Worm (Caenorhabditis elegans) whole organism, L1 larva: ENCODE results near the gene C49F5.6.
"Not testable (repeated sequence)": the region's sequence is repeated elsewhere in the genome, so short reads cannot be mapped to it uniquely, and the experiment has no call there.

Experiments used
- C16A3.4 ChIP-seq: fragments of 150-350 bp; optimal IDR thresholded peaks from 2 replicates; lab custom pipeline; 2014; ENCODE audit warnings: missing biosample characterization, missing genetic modification characterization
- F16B12.6 ChIP-seq: fragments of 150-350 bp; optimal IDR thresholded peaks from 2 replicates; lab custom pipeline; 2014; ENCODE audit warnings: missing biosample characterization, missing genetic modification characterization
- aha-1 ChIP-seq: fragments of 150-350 bp; optimal IDR thresholded peaks from 2 replicates; lab custom pipeline; 2014; ENCODE audit warnings: missing biosample characterization, missing genetic modification characterization
- ama-1 ChIP-seq: fragments of 150-350 bp; optimal IDR thresholded peaks from 2 replicates; lab custom pipeline; 2014
- blmp-1 ChIP-seq: fragments of 150-350 bp; optimal IDR thresholded peaks from 2 replicates; lab custom pipeline; 2014; ENCODE audit warnings: missing biosample characterization, missing genetic modification characterization
- ceh-63 ChIP-seq: fragments of 200-800 bp; sonication (Bioruptor generic); optimal IDR thresholded peaks from 2 replicates; lab custom pipeline; 2018; ENCODE audit warnings: mild to moderate bottlenecking, missing genetic modification characterization, missing compliant biosample characterization
- ces-1 ChIP-seq: fragments of 150-350 bp; optimal IDR thresholded peaks from 2 replicates; lab custom pipeline; 2014; ENCODE audit warnings: missing biosample characterization, missing genetic modification reagents, missing genetic modification characterization
- dsc-1 ChIP-seq: sonication (generic microtip); optimal IDR thresholded peaks from 2 replicates; lab custom pipeline; 2016; ENCODE audit warnings: mild to moderate bottlenecking, missing genetic modification characterization, missing compliant biosample characterization
- egl-13 ChIP-seq: sonication (generic microtip); optimal IDR thresholded peaks from 2 replicates; lab custom pipeline; 2016; ENCODE audit warnings: missing genotype, missing genetic modification reagents, missing genetic modification characterization, missing compliant biosample characterization
- elt-2 ChIP-seq: sonication (generic microtip); optimal IDR thresholded peaks from 2 replicates; lab custom pipeline; 2016; ENCODE audit warnings: missing genetic modification characterization, mild to moderate bottlenecking, inconsistent platforms, missing compliant biosample characterization, missing genetic modification reagents
- elt-3 ChIP-seq, 6 experiments: fragments of 150-350 bp in 1 of 6; sonication (generic microtip); optimal IDR thresholded peaks; 2 replicates each; lab custom pipeline; 2017 to 2018; ENCODE audit warnings: missing biosample characterization in 6 of 6, missing genetic modification characterization in 6 of 6, inconsistent platforms in 1 of 6
- ets-5 ChIP-seq: fragments of 200-800 bp; sonication (Bioruptor generic); IDR thresholded peaks from 2 replicates; pipeline ENCODE4 v1.3.6; 2022; ENCODE audit warnings: missing genetic modification characterization, missing compliant biosample characterization
- grh-1 ChIP-seq: fragments of 200-800 bp; sonication (Bioruptor generic); IDR thresholded peaks from 2 replicates; pipeline ENCODE4 v1.3.6; 2022; ENCODE audit warnings: missing genetic modification reagents, missing genetic modification characterization, missing compliant biosample characterization
- hlh-4 ChIP-seq: sonication (generic microtip); optimal IDR thresholded peaks from 2 replicates; lab custom pipeline; 2016; ENCODE audit warnings: mild to moderate bottlenecking, missing genetic modification characterization, missing compliant biosample characterization
- irx-1 ChIP-seq: sonication (generic microtip); optimal IDR thresholded peaks from 2 replicates; lab custom pipeline; 2016; ENCODE audit warnings: missing genetic modification characterization, missing compliant biosample characterization
- lin-14 ChIP-seq: fragments of 200-800 bp; sonication (Bioruptor generic); optimal IDR thresholded peaks from 2 replicates; lab custom pipeline; 2018; ENCODE audit warnings: mild to moderate bottlenecking, missing genetic modification characterization, moderate library complexity, missing compliant biosample characterization
- lin-15B ChIP-seq: fragments of 150-350 bp; sonication (generic microtip); optimal IDR thresholded peaks from 3 replicates; lab custom pipeline; 2014; ENCODE audit warnings: missing biosample characterization, missing genetic modification characterization
- lin-39 ChIP-seq: fragments of 150-350 bp; optimal IDR thresholded peaks from 2 replicates; lab custom pipeline; 2014; ENCODE audit warnings: missing biosample characterization, missing genetic modification reagents, missing genetic modification characterization
- lsy-2 ChIP-seq, 2 experiments: fragments of 150-350 bp; optimal IDR thresholded peaks; 2 replicates each; lab custom pipeline; 2014; ENCODE audit warnings: missing biosample characterization in 2 of 2, missing genetic modification characterization in 2 of 2
- mef-2 ChIP-seq: fragments of 150-350 bp; optimal IDR thresholded peaks from 2 replicates; lab custom pipeline; 2014; ENCODE audit warnings: missing biosample characterization, missing genetic modification characterization
- nhr-19 ChIP-seq: fragments of 200-800 bp; sonication (Bioruptor generic); conservative IDR thresholded peaks from 2 replicates; pipeline ENCODE4 v1.3.6; 2022; ENCODE audit warnings: missing genetic modification characterization, missing compliant biosample characterization
- nhr-237 ChIP-seq: fragments of 150-350 bp; optimal IDR thresholded peaks from 2 replicates; lab custom pipeline; 2014; ENCODE audit warnings: missing biosample characterization, missing genetic modification characterization
- nhr-77 ChIP-seq: fragments of 150-350 bp; optimal IDR thresholded peaks from 2 replicates; lab custom pipeline; 2014; ENCODE audit warnings: missing biosample characterization, missing genetic modification characterization
- nhr-85 ChIP-seq: sonication (generic microtip); peaks from one replicate; lab custom pipeline; 2016; ENCODE audit warnings: missing genetic modification characterization, inconsistent platforms, missing compliant biosample characterization
- nhr-90 ChIP-seq: sonication (generic microtip); optimal IDR thresholded peaks from 2 replicates; lab custom pipeline; 2016; ENCODE audit warnings: mild to moderate bottlenecking, missing genetic modification characterization, missing compliant biosample characterization; ENCODE audit not compliant: poor library complexity
- snu-23 ChIP-seq: sonication (generic microtip); optimal IDR thresholded peaks from 2 replicates; lab custom pipeline; 2016; ENCODE audit warnings: missing genetic modification characterization, missing compliant biosample characterization
- sptf-1 ChIP-seq: fragments of 150-350 bp; optimal IDR thresholded peaks from 2 replicates; lab custom pipeline; 2014; ENCODE audit warnings: missing biosample characterization, missing genetic modification characterization
- swsn-7 ChIP-seq: sonication (generic microtip); optimal IDR thresholded peaks from 2 replicates; lab custom pipeline; 2016; ENCODE audit warnings: missing genetic modification characterization, missing compliant biosample characterization
- tlp-1 ChIP-seq: fragments of 150-350 bp; optimal IDR thresholded peaks from 2 replicates; lab custom pipeline; 2014; ENCODE audit warnings: missing biosample characterization, missing genetic modification characterization
- unc-130 ChIP-seq: fragments of 150-350 bp; optimal IDR thresholded peaks from 2 replicates; lab custom pipeline; 2017; ENCODE audit warnings: missing biosample characterization, missing genetic modification characterization, inconsistent platforms
- unc-62 ChIP-seq: fragments of 150-350 bp; optimal IDR thresholded peaks from 2 replicates; lab custom pipeline; 2014; ENCODE audit warnings: missing biosample characterization, missing genetic modification reagents, missing genetic modification characterization
- unc-98 ChIP-seq: fragments of 200-800 bp; sonication (Bioruptor generic); IDR thresholded peaks from 2 replicates; pipeline ENCODE4 v1.3.6; 2022; ENCODE audit warnings: missing genetic modification characterization, missing compliant biosample characterization
- zag-1 ChIP-seq: fragments of 150-350 bp; optimal IDR thresholded peaks from 2 replicates; lab custom pipeline; 2014; ENCODE audit warnings: missing biosample characterization, missing genetic modification characterization
- zip-4 ChIP-seq: fragments of 200-800 bp; sonication (Bioruptor generic); optimal IDR thresholded peaks from 2 replicates; lab custom pipeline; 2018; ENCODE audit warnings: mild to moderate bottlenecking, missing genetic modification characterization, moderate library complexity, missing compliant biosample characterization
- ztf-4 ChIP-seq: fragments of 150-350 bp; optimal IDR thresholded peaks from 2 replicates; lab custom pipeline; 2014; ENCODE audit warnings: missing biosample characterization, missing genetic modification characterization

C49F5.6 gene

ce11 chrX:11953229-11953628 lies 34.9 kb upstream of the C49F5.6 start, which contains the start of gene T08D10.4:
TSS of gene T08D10.4 (minus strand) at chrX:11953329.
- no peak for TF ChIP-seq ces-1 (GFP tag; lab: Kevin White, UChicago)
- TF ChIP-seq mef-2 (tag; lab: Kevin White, UChicago) = no peak
- no peak for TF ChIP-seq lin-14 (GFP tag; lab: Kevin White, UChicago)
- TF ChIP-seq unc-98 (GFP tag; lab: Robert Waterston, UW) = no peak
- no peak for TF ChIP-seq elt-2 (tag; lab: Kevin White, UChicago)
- no peak for TF ChIP-seq lsy-2 (tag; optimal IDR thresholded peaks at IDR 0.05; lab: Kevin White, UChicago)
- TF ChIP-seq nhr-77 (tag; lab: Kevin White, UChicago) = no peak
- TF ChIP-seq zip-4 (GFP tag; lab: Kevin White, UChicago) = no peak
- no peak for TF ChIP-seq sptf-1 (tag; lab: Kevin White, UChicago)
- no peak for TF ChIP-seq ceh-63 (GFP tag; lab: Kevin White, UChicago)
- TF ChIP-seq tlp-1 (tag; lab: Kevin White, UChicago) = no peak
- no peak for TF ChIP-seq lin-15B (tag; lab: Kevin White, UChicago)

DNA sequence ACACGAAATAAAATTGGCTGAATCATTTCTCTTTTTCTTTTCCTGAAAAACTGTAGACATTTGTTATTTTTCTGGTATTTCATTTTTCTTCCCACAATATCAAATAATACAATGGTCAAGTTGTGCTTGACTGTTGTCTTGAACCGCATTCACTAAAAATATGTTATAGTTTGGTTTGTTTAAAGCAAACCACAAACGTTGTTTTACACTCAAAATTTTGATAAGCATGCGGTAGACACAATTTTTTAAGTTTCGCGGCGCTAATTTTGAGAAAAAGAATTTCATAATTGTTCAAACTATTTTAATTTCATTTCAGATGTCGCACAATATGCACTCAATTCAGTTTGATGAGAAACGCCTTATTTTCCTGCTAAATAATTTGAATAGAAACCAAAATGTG lies 33.0 kb upstream of the C49F5.6 start, which contains the start of gene T08D10.3:
T08D10.3 (plus strand) TSS at position 301 of the 400 bp plus-strand sequence.
- TF ChIP-seq dsc-1 (tag; lab: Kevin White, UChicago) (no peak), nhr-237 (no peak), egl-13 (no peak), irx-1 (tag; lab: Kevin White, UChicago) (no peak), nhr-19 (GFP tag; lab: Robert Waterston, UW) (no peak), ama-1 (lab: Kevin White, UChicago) (no peak), blmp-1 (tag; lab: Kevin White, UChicago) (no peak), unc-62 (GFP tag; lab: Kevin White, UChicago) (no peak), zag-1 (tag; lab: Kevin White, UChicago) (no peak)

DNA sequence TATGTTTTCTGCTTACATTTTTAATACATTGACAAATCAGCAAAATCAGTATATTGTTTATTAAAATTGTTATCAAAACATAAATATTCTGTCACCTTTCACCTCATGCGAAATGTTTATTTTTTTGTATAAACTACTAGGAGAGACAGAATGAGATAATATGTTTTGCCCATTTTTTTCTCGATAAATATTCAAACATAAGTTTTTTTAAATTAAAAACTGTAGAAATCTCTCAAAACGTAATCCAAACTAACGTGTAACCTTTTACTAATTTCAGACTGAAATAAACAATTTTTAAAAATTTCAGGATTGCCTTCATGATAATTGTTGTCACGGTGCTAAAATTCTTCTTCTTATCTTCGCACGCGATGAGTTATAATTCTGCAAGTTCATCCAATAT lies 30.9 kb upstream of the C49F5.6 start, which contains the start of gene T08D10.5:
T08D10.5 (plus strand) TSS at position 301 of the 400 bp plus-strand sequence.
- no peak for TF ChIP-seq unc-130 (tag; lab: Kevin White, UChicago)
- TF ChIP-seq ztf-4 (tag; lab: Kevin White, UChicago) = no peak
- no peak for TF ChIP-seq hlh-4 (tag; lab: Kevin White, UChicago)
- TF ChIP-seq, all 84 proteins: peak for 0

ce11 chrX:11959838-11960237 lies 28.3 kb upstream of the C49F5.6 start, which contains the start of gene C49F5.8:
TSS of gene C49F5.8 (plus strand) at chrX:11960138.
- no peak for TF ChIP-seq unc-62 (GFP tag; lab: Kevin White, UChicago)
- TF ChIP-seq C16A3.4 = no peak
- peak; percentile 18 for TF ChIP-seq elt-2 (tag; lab: Kevin White, UChicago)
- TF ChIP-seq lin-39 (tag; lab: Kevin White, UChicago) = no peak

DNA sequence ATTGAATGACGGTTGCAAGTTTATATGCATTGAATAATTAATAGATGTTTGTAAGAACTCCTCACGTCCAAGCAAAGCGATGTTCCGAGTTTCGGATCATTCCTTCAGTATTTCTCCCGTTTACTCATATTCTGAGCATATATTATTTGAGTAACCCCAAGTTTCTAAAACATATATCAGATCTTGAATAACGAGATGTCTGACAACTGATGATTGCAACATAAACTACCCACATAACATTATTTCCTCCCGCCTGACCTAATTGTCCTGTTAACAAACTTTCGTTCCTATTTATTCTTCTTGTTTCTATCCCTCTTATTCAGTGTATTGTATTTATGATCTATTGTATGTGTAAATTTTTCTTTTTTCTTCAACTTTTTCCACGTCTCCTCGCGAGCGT lies 27.0 kb upstream of the C49F5.6 start, which contains the start of gene C49F5.13:
C49F5.13 (plus strand) TSS at position 301 of the 400 bp plus-strand sequence.
- not testable (repeated sequence) for TF ChIP-seq ceh-63 (GFP tag; lab: Kevin White, UChicago); lin-14 (GFP tag; lab: Kevin White, UChicago); dsc-1 (tag; lab: Kevin White, UChicago)

DNA sequence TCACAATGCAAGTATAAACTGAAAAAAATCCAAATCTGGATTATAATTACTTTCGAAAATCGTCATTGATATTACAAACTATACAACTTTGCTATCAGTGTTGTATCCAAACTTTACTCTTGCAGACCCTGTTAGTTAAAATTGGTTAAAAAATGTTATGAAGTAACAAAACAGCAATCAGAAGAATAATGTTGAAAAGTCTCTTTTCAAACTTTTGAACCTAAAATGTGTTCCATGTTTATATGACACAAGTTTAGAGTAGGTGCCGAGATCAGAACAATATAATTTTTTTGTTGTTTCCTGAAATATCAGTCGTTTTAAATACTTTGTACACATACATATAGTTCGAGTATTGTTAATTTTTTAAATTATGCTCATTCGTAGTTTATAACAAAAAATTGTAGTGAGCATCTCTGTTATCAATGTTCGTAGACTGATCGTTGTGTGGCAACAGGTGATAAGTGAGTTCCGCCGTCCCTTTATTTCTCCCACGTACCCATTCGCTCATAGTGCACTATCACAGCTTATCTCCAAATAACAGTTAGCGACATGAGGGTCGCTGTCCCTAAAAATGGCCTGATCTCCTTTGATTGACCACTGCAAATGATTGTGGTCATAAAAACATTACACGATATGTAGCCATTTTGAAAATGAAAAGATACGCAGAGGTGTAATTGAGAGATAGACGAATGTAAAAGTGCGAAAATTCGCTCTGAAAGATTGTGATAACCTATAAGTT lies 25.9 kb upstream of the C49F5.6 start:
- TF ChIP-seq snu-23 (GFP tag; lab: Kevin White, UChicago) (no peak), elt-3 (tag; optimal IDR thresholded peaks at IDR 0.05; lab: Kevin White, UChicago) (peak in 3 of 6 experiments; percentile 38 to 62 (median 60)), aha-1 (no peak), swsn-7 (tag; lab: Kevin White, UChicago) (no peak), blmp-1 (tag; lab: Kevin White, UChicago) (peak; percentile 37), ets-5 (GFP tag; lab: Robert Waterston, UW) (no peak), nhr-90 (tag; lab: Kevin White, UChicago) (no peak), tlp-1 (tag; lab: Kevin White, UChicago) (no peak), nhr-85 (peak; percentile 58), grh-1 (GFP tag; lab: Robert Waterston, UW) (no peak), ceh-63 (GFP tag; lab: Kevin White, UChicago) (no peak), F16B12.6 (tag; lab: Kevin White, UChicago) (no peak), unc-130 (tag; lab: Kevin White, UChicago) (no peak), elt-2 (tag; lab: Kevin White, UChicago) (peak; percentile 81)
